Worm (Caenorhabditis elegans) whole organism, L2 larva: ENCODE results near the gene T28H11.7.
"Not testable (repeated sequence)": the region's sequence is repeated elsewhere in the genome, so short reads cannot be mapped to it uniquely, and the experiment has no call there.

ENCODE experiments used
- Y55F3AM.14 ChIP-seq: fragments of 200-800 bp; sonication (Bioruptor generic); optimal IDR thresholded peaks from 2 replicates; lab custom pipeline; 2018; ENCODE audit warnings: mild to moderate bottlenecking, missing genetic modification characterization, missing compliant biosample characterization
- ama-1 ChIP-seq: fragments of 150-350 bp; optimal IDR thresholded peaks from 2 replicates; lab custom pipeline; 2018; ENCODE audit warnings: inconsistent platforms
- blmp-1 ChIP-seq: sonication (generic microtip); optimal IDR thresholded peaks from 2 replicates; lab custom pipeline; 2017; ENCODE audit warnings: missing genetic modification characterization, mild to moderate bottlenecking, missing compliant biosample characterization, antibody characterized with exemption, moderate library complexity; ENCODE audit not compliant: insufficient read depth
- ceh-16 ChIP-seq: fragments of 150-350 bp; optimal IDR thresholded peaks from 2 replicates; lab custom pipeline; 2014; ENCODE audit warnings: missing biosample characterization, missing genetic modification characterization
- crh-2 ChIP-seq: sonication (generic microtip); optimal IDR thresholded peaks from 2 replicates; lab custom pipeline; 2017; ENCODE audit warnings: missing biosample characterization, missing genetic modification characterization
- dmd-4 ChIP-seq: sonication (generic microtip); optimal IDR thresholded peaks from 2 replicates; lab custom pipeline; 2017; ENCODE audit warnings: missing biosample characterization, missing genetic modification characterization
- egl-27 ChIP-seq: sonication (generic microtip); optimal IDR thresholded peaks from 3 replicates; lab custom pipeline; 2017; ENCODE audit warnings: missing biosample characterization, missing genetic modification reagents, missing genetic modification characterization
- elt-3 ChIP-seq: sonication (generic microtip); optimal IDR thresholded peaks from 2 replicates; lab custom pipeline; 2017; ENCODE audit warnings: missing biosample characterization, missing genetic modification characterization
- lin-11 ChIP-seq: fragments of 150-350 bp; sonication (generic microtip); optimal IDR thresholded peaks from 2 replicates; lab custom pipeline; 2014; ENCODE audit warnings: missing biosample characterization, missing genetic modification characterization, inconsistent platforms, mixed read lengths
- lin-13 ChIP-seq: fragments of 150-350 bp; optimal IDR thresholded peaks from 2 replicates; lab custom pipeline; 2014; ENCODE audit warnings: missing biosample characterization, missing genetic modification reagents, missing genetic modification characterization
- lin-39 ChIP-seq: fragments of 150-350 bp; optimal IDR thresholded peaks from 2 replicates; lab custom pipeline; 2014; ENCODE audit warnings: missing biosample characterization, missing genetic modification reagents, missing genetic modification characterization
- lsy-2 ChIP-seq, 2 experiments: fragments of 150-350 bp in 1 of 2; sonication (generic microtip) in 1 of 2; optimal IDR thresholded peaks; 2 replicates each; lab custom pipeline; 2014 to 2017; ENCODE audit warnings: missing biosample characterization in 2 of 2, missing genetic modification characterization in 2 of 2
- mab-5 ChIP-seq: fragments of 150-350 bp; optimal IDR thresholded peaks from 2 replicates; lab custom pipeline; 2014; ENCODE audit warnings: missing biosample characterization, missing genetic modification characterization
- mbf-1 ChIP-seq: sonication (generic microtip); optimal IDR thresholded peaks from 2 replicates; lab custom pipeline; 2017; ENCODE audit warnings: missing biosample characterization, missing genetic modification characterization
- mdl-1 ChIP-seq, 2 experiments: fragments of 150-350 bp in 1 of 2; sonication (generic microtip) in 1 of 2; optimal IDR thresholded peaks; 2 replicates each; lab custom pipeline; 2017; ENCODE audit warnings: missing biosample characterization in 2 of 2, missing genetic modification characterization in 2 of 2
- nhr-11 ChIP-seq: fragments of 150-350 bp; optimal IDR thresholded peaks from 2 replicates; lab custom pipeline; 2014; ENCODE audit warnings: missing biosample characterization, missing genetic modification characterization
- nhr-12 ChIP-seq: fragments of 150-350 bp; optimal IDR thresholded peaks from 2 replicates; lab custom pipeline; 2014; ENCODE audit warnings: missing biosample characterization, missing genetic modification characterization
- nhr-21 ChIP-seq: fragments of 150-350 bp; optimal IDR thresholded peaks from 2 replicates; lab custom pipeline; 2014; ENCODE audit warnings: missing biosample characterization, missing genetic modification characterization
- nhr-237 ChIP-seq: fragments of 150-350 bp; optimal IDR thresholded peaks from 2 replicates; lab custom pipeline; 2014; ENCODE audit warnings: missing biosample characterization, missing genetic modification characterization
- nhr-25 ChIP-seq: fragments of 150-350 bp; sonication (generic microtip); optimal IDR thresholded peaks from 3 replicates; lab custom pipeline; 2014; ENCODE audit warnings: missing biosample characterization, missing genetic modification characterization
- nhr-6 ChIP-seq: fragments of 150-350 bp; optimal IDR thresholded peaks from 2 replicates; lab custom pipeline; 2014; ENCODE audit warnings: missing biosample characterization, missing genetic modification characterization
- peb-1 ChIP-seq: fragments of 150-350 bp; optimal IDR thresholded peaks from 2 replicates; lab custom pipeline; 2014; ENCODE audit warnings: missing biosample characterization, missing genetic modification characterization
- skn-1 ChIP-seq: sonication (generic microtip); optimal IDR thresholded peaks from 2 replicates; lab custom pipeline; 2017; ENCODE audit warnings: missing biosample characterization, missing genetic modification characterization
- sma-3 ChIP-seq: sonication (generic microtip); optimal IDR thresholded peaks from 2 replicates; lab custom pipeline; 2016; ENCODE audit warnings: missing genetic modification reagents, missing genetic modification characterization, missing compliant biosample characterization
- sma-9 ChIP-seq, 2 experiments: fragments of 150-350 bp in 1 of 2; sonication (generic microtip) in 1 of 2; optimal IDR thresholded peaks; 2 replicates each; lab custom pipeline; 2014 to 2016; ENCODE audit warnings: missing genetic modification characterization in 2 of 2, mild to moderate bottlenecking in 1 of 2, missing biosample characterization in 1 of 2, missing compliant biosample characterization in 1 of 2, missing genetic modification reagents in 1 of 2, moderate library complexity in 1 of 2
- snpc-4 ChIP-seq: fragments of 150-350 bp; optimal IDR thresholded peaks from 2 replicates; lab custom pipeline; 2014; ENCODE audit warnings: missing biosample characterization, missing genetic modification characterization
- unc-39 ChIP-seq: fragments of 150-350 bp; optimal IDR thresholded peaks from 2 replicates; lab custom pipeline; 2014; ENCODE audit warnings: missing biosample characterization, missing genetic modification characterization
- unc-62 ChIP-seq: fragments of 150-350 bp; optimal IDR thresholded peaks from 2 replicates; lab custom pipeline; 2014; ENCODE audit warnings: missing biosample characterization, missing genetic modification reagents, missing genetic modification characterization
- zag-1 ChIP-seq: fragments of 150-350 bp; optimal IDR thresholded peaks from 2 replicates; lab custom pipeline; 2014; ENCODE audit warnings: missing biosample characterization, missing genetic modification characterization
- ztf-4 ChIP-seq: fragments of 150-350 bp; optimal IDR thresholded peaks from 2 replicates; lab custom pipeline; 2014; ENCODE audit warnings: missing biosample characterization, missing genetic modification characterization

Gene T28H11.7

DNA sequence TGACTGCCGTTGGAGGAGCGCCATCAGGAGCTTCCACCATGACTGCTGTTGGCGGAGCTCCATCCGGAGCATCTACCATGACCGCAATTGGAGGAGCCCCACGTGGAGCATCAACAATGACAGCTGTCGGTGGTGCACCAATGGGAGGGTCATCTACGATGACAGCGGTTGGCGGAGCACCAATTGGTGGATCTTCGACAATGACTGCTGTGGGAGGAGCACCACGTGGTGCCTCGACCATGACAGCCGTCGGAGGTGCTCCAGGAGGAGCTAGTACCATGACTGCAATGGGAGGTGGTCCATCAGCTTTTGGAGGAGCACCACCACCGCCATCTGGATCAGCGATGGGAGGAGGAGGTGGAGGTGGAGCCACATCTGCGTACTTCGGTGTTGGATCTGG, at the start of gene T28H11.7:
TSS of gene T28H11.7 (minus strand) at position 101 of the 400 bp plus-strand sequence.
- not testable (repeated sequence) for TF ChIP-seq mab-5 (tag; lab: Kevin White, UChicago); blmp-1 (tag; lab: Kevin White, UChicago); sma-9 (GFP tag; optimal IDR thresholded peaks at IDR 0.05; lab: Kevin White, UChicago); sma-9 (tag; optimal IDR thresholded peaks at IDR 0.05; lab: Kevin White, UChicago)

DNA sequence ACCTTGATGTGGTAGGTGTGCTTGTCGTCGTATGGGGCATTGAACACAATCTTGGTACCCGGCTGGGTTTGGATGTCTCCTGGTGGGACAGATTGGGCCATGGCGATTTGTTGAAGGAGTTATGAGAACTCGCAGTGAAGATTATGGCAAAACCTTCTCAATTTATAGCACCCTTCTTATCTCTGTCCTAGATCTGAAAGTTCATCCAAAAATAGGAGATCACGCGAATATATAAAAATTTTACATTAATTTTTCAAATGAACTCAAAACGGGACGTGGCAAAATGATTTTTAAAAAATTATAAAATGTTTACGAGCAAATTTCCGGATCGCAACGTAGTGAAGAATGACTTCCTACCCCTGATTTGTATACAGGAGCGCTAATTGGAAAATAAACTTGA, 48.0 kb upstream of the T28H11.7 start, which contains the start of gene msp-53:
TSS of gene msp-53 (minus strand) at position 101 of the 400 bp plus-strand sequence.
- not testable (repeated sequence) for TF ChIP-seq ceh-16 (tag; lab: Kevin White, UChicago); nhr-11; Y55F3AM.14 (GFP tag; lab: Kevin White, UChicago)

DNA sequence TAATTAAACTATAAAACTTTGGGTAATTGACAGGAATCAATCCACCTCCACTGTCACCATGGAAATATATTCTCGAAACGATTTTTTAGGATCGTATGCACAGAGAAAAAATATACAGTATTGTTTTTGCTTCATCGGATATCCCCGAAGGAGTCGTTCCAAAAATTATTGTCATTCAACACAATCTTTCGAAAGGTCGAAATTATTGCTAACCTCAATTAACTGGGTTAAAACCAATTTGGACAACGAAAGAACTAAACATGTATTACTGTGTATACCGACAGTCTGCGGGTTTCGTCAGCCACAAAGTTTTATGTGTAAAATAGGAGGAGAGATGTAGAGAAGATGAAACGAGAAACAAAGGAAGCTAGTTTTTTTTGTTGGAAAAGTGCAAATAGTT, 46.3 kb upstream of the T28H11.7 start:
- no peak for TF ChIP-seq skn-1 (tag; lab: Kevin White, UChicago)
- peak; percentile 61 for TF ChIP-seq sma-3 (GFP tag; lab: Kevin White, UChicago)
- TF ChIP-seq lin-39 (tag; lab: Kevin White, UChicago): no peak
- TF ChIP-seq lsy-2 (tag; optimal IDR thresholded peaks at IDR 0.05; lab: Kevin White, UChicago): peak in 1 of 2 experiments; percentile 46
- no peak for TF ChIP-seq peb-1 (tag; lab: Kevin White, UChicago)
- TF ChIP-seq nhr-237 (tag; lab: Kevin White, UChicago): no peak
- peak; percentile 93 for TF ChIP-seq snpc-4
- TF ChIP-seq dmd-4 (tag; lab: Kevin White, UChicago): no peak
- no peak for TF ChIP-seq unc-39 (tag; lab: Kevin White, UChicago)
- peak; percentile 28 for TF ChIP-seq sma-9 (GFP tag; optimal IDR thresholded peaks at IDR 0.05; lab: Kevin White, UChicago)
- no peak for TF ChIP-seq sma-9 (tag; optimal IDR thresholded peaks at IDR 0.05; lab: Kevin White, UChicago)
- TF ChIP-seq nhr-21 (tag; lab: Kevin White, UChicago): peak; percentile 11
- TF ChIP-seq ama-1: peak; percentile 63
- peak; percentile 30 for TF ChIP-seq lin-13
- no peak for TF ChIP-seq mdl-1 (tag; optimal IDR thresholded peaks at IDR 0.05; lab: Kevin White, UChicago)

DNA sequence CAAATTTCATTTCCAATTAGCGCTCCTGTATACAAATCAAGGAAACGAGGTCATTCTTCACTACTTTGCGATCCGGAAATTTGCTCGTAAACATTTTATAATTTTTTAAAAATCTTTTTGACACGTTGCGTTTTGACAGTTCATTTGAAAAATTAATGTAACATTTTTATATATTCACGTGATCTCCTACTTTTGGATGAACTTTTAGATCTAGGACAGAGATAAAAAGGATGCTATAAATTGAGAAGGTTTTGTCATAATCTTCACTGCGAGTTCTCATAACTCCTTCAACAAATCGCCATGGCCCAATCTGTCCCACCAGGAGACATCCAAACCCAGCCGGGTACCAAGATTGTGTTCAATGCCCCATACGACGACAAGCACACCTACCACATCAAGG, 45.3 kb upstream of the T28H11.7 start, which contains the start of gene msp-57:
TSS of gene msp-57 (plus strand) at position 301 of the 400 bp plus-strand sequence.
- TF ChIP-seq nhr-11; egl-27 (tag; lab: Kevin White, UChicago); crh-2 (tag; lab: Kevin White, UChicago): not testable (repeated sequence)

DNA sequence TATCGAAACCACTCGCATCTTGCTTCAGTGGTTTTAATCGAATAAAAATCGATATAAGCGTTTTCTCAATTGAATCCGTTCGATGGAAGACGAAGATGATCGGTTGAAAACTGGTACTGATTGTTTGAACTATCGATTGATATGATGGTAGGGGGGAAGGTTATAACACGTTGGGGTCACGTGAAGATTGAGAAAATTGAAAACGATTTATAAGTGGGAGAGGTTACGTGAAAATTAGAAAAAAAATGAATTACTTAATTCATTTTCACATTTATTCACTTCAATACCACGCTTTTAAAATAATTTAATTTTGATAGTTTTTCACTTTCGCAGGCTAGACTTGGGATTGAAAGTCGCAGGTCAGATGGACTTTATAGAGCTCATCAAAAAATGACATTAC, 44.0 kb upstream of the T28H11.7 start, which contains the start of gene C09B9.7:
TSS of gene C09B9.7 (minus strand) at position 101 of the 400 bp plus-strand sequence.
- TF ChIP-seq mbf-1: no peak
- TF ChIP-seq ceh-16 (tag; lab: Kevin White, UChicago): no peak
- no peak for TF ChIP-seq ztf-4 (tag; lab: Kevin White, UChicago)
- TF ChIP-seq snpc-4: no peak
- no peak for TF ChIP-seq sma-3 (GFP tag; lab: Kevin White, UChicago)
- no peak for TF ChIP-seq crh-2 (tag; lab: Kevin White, UChicago)
- TF ChIP-seq elt-3 (tag; lab: Kevin White, UChicago): no peak
- no peak for TF ChIP-seq blmp-1 (tag; lab: Kevin White, UChicago)
- TF ChIP-seq lin-11 (tag; lab: Kevin White, UChicago): no peak
- no peak for TF ChIP-seq zag-1 (tag; lab: Kevin White, UChicago)
- no peak for TF ChIP-seq nhr-21 (tag; lab: Kevin White, UChicago)
- no peak for TF ChIP-seq lin-13
- TF ChIP-seq unc-62 (GFP tag; lab: Kevin White, UChicago): no peak
- TF ChIP-seq nhr-12 (tag; lab: Kevin White, UChicago): no peak
- TF ChIP-seq mdl-1 (tag; optimal IDR thresholded peaks at IDR 0.05; lab: Kevin White, UChicago): no peak
- no peak for TF ChIP-seq nhr-6 (tag; lab: Kevin White, UChicago)
- TF ChIP-seq egl-27 (tag; lab: Kevin White, UChicago): no peak
- no peak for TF ChIP-seq unc-39 (tag; lab: Kevin White, UChicago)
- TF ChIP-seq nhr-25 (tag; lab: Kevin White, UChicago): no peak
- TF ChIP-seq lsy-2 (tag; optimal IDR thresholded peaks at IDR 0.05; lab: Kevin White, UChicago): no peak
